Worm (Caenorhabditis elegans) whole organism, L4 larva: ENCODE results near the gene rpl-37.

ENCODE experiments used
- F37D6.2 ChIP-seq: sonication (generic microtip); optimal IDR thresholded peaks from 2 replicates; lab custom pipeline; 2016; ENCODE audit warnings: mild to moderate bottlenecking, missing genetic modification characterization, missing compliant biosample characterization
- F44E2.7 ChIP-seq: fragments of 200-800 bp; sonication (Bioruptor generic); IDR thresholded peaks from 2 replicates; pipeline ENCODE4 v2.1.2; 2022; ENCODE audit warnings: missing genetic modification characterization, missing compliant biosample characterization
- F49E8.2 ChIP-seq: sonication (generic microtip); optimal IDR thresholded peaks from 2 replicates; lab custom pipeline; 2016; ENCODE audit warnings: missing compliant biosample characterization, mild to moderate bottlenecking, missing genetic modification characterization, borderline replicate concordance
- R02D3.7 ChIP-seq: fragments of 150-350 bp; sonication (generic microtip); optimal IDR thresholded peaks from 3 replicates; lab custom pipeline; 2014; ENCODE audit warnings: missing biosample characterization, missing genetic modification characterization
- T20F7.1 ChIP-seq: fragments of 200-800 bp; sonication (Bioruptor generic); optimal IDR thresholded peaks from 2 replicates; lab custom pipeline; 2018; ENCODE audit warnings: mild to moderate bottlenecking, missing genetic modification characterization, missing compliant biosample characterization
- Y5F2A.4 ChIP-seq: fragments of 200-800 bp; sonication (Bioruptor generic); optimal IDR thresholded peaks from 2 replicates; lab custom pipeline; 2018; ENCODE audit warnings: mild to moderate bottlenecking, missing genetic modification characterization, missing compliant biosample characterization
- ZK546.5 ChIP-seq, 2 experiments: sonication (generic microtip); optimal IDR thresholded peaks; 2 replicates each; lab custom pipeline; 2017; ENCODE audit warnings: missing biosample characterization in 2 of 2, missing genetic modification characterization in 2 of 2
- aha-1 ChIP-seq: fragments of 150-350 bp; peaks from one replicate; lab custom pipeline; 2014; ENCODE audit warnings: missing biosample characterization, missing genetic modification characterization
- ama-1 ChIP-seq: fragments of 150-350 bp; optimal IDR thresholded peaks from 2 replicates; lab custom pipeline; 2014; ENCODE audit warnings: inconsistent platforms, mixed read lengths
- ceh-20 ChIP-seq: fragments of 200-800 bp; sonication (Bioruptor generic); IDR thresholded peaks from 2 replicates; pipeline ENCODE4 v1.3.6; 2022; ENCODE audit warnings: missing genetic modification reagents, missing genetic modification characterization, missing compliant biosample characterization
- ceh-28 ChIP-seq: fragments of 150-350 bp; optimal IDR thresholded peaks from 2 replicates; lab custom pipeline; 2014; ENCODE audit warnings: missing biosample characterization, missing genetic modification reagents, missing genetic modification characterization
- ceh-44 ChIP-seq: fragments of 200-800 bp; sonication (Bioruptor generic); IDR thresholded peaks from 2 replicates; pipeline ENCODE4 v1.3.6; 2022; ENCODE audit warnings: missing genetic modification reagents, missing genetic modification characterization, missing compliant biosample characterization
- ceh-62 ChIP-seq: sonication (generic microtip); optimal IDR thresholded peaks from 2 replicates; lab custom pipeline; 2017; ENCODE audit warnings: missing biosample characterization, missing genetic modification characterization
- cey-2 ChIP-seq: sonication (generic microtip); optimal IDR thresholded peaks from 3 replicates; lab custom pipeline; 2017; ENCODE audit warnings: missing genetic modification characterization, mild to moderate bottlenecking, missing compliant biosample characterization, antibody characterized with exemption, borderline replicate concordance; ENCODE audit not compliant: insufficient read depth
- daf-16 ChIP-seq, 3 experiments: sonication (generic microtip); optimal IDR thresholded peaks; 2 replicates each; lab custom pipeline; 2016 to 2017; ENCODE audit warnings: missing genetic modification characterization in 3 of 3, missing genetic modification reagents in 3 of 3, mild to moderate bottlenecking in 2 of 3, missing compliant biosample characterization in 2 of 3, missing biosample characterization in 1 of 3, moderate library complexity in 1 of 3
- dmd-6 ChIP-seq: fragments of 200-800 bp; sonication (Bioruptor generic); IDR thresholded peaks from 2 replicates; pipeline ENCODE4 v1.3.6; 2022; ENCODE audit warnings: missing genetic modification reagents, missing genetic modification characterization, missing compliant biosample characterization
- dve-1 ChIP-seq: sonication (generic microtip); optimal IDR thresholded peaks from 2 replicates; lab custom pipeline; 2017; ENCODE audit warnings: antibody characterized with exemption, mild to moderate bottlenecking, missing genetic modification characterization, missing compliant biosample characterization; ENCODE audit not compliant: insufficient read depth
- hif-1 ChIP-seq, 2 experiments: sonication (generic microtip); optimal IDR thresholded peaks; 2 replicates each; lab custom pipeline; 2016 to 2017; ENCODE audit warnings: missing compliant biosample characterization in 2 of 2, missing genetic modification characterization in 2 of 2, missing genetic modification reagents in 2 of 2, missing genotype in 2 of 2, mild to moderate bottlenecking in 1 of 2
- hlh-11 ChIP-seq: fragments of 200-800 bp; sonication (Bioruptor generic); optimal IDR thresholded peaks from 2 replicates; lab custom pipeline; 2018; ENCODE audit warnings: mild to moderate bottlenecking, missing genetic modification characterization, missing compliant biosample characterization
- hlh-30 ChIP-seq: sonication (generic microtip); optimal IDR thresholded peaks from 2 replicates; lab custom pipeline; 2017; ENCODE audit warnings: antibody characterized with exemption, mild to moderate bottlenecking, missing genetic modification characterization, missing compliant biosample characterization; ENCODE audit not compliant: insufficient read depth
- hmg-1.1 ChIP-seq: fragments of 200-800 bp; sonication (Bioruptor generic); IDR thresholded peaks from 2 replicates; pipeline ENCODE4 v1.3.6; 2022; ENCODE audit warnings: missing genetic modification reagents, missing genetic modification characterization, missing compliant biosample characterization
- jun-1 ChIP-seq: fragments of 150-350 bp; optimal IDR thresholded peaks from 2 replicates; lab custom pipeline; 2014; ENCODE audit warnings: missing biosample characterization, missing genetic modification reagents, missing genetic modification characterization
- lin-1 ChIP-seq: fragments of 200-800 bp; sonication (Bioruptor generic); IDR thresholded peaks from 2 replicates; pipeline ENCODE4 v1.3.6; 2022; ENCODE audit warnings: missing genetic modification reagents, missing genetic modification characterization, missing compliant biosample characterization
- madf-5 ChIP-seq, 2 experiments: fragments of 200-800 bp; sonication (Bioruptor generic); IDR thresholded peaks; 2 replicates each; pipeline ENCODE4 v1.3.6; 2022; ENCODE audit warnings: missing compliant biosample characterization in 2 of 2, missing genetic modification characterization in 2 of 2
- madf-9 ChIP-seq: fragments of 200-800 bp; sonication (Bioruptor generic); conservative IDR thresholded peaks from 2 replicates; pipeline ENCODE4 v1.3.6; 2022; ENCODE audit warnings: missing genetic modification reagents, missing genetic modification characterization, missing compliant biosample characterization
- mep-1 ChIP-seq: fragments of 150-350 bp; sonication (generic microtip); optimal IDR thresholded peaks from 3 replicates; lab custom pipeline; 2014; ENCODE audit warnings: missing biosample characterization, missing genetic modification characterization
- mes-2 ChIP-seq: sonication (generic microtip); optimal IDR thresholded peaks from 2 replicates; lab custom pipeline; 2016; ENCODE audit warnings: missing genotype, mild to moderate bottlenecking, missing genetic modification characterization, missing compliant biosample characterization; ENCODE audit not compliant: poor library complexity, severe bottlenecking
- mxl-2 ChIP-seq: fragments of 200-800 bp; sonication (Bioruptor generic); conservative IDR thresholded peaks from 2 replicates; pipeline ENCODE4 v1.3.6; 2022; ENCODE audit warnings: missing genetic modification reagents, missing genetic modification characterization, missing compliant biosample characterization
- mxl-3 ChIP-seq: fragments of 200-800 bp; sonication (Bioruptor generic); optimal IDR thresholded peaks from 2 replicates; lab custom pipeline; 2018; ENCODE audit warnings: mild to moderate bottlenecking, missing genetic modification characterization, missing compliant biosample characterization
- nhr-102 ChIP-seq: sonication (generic microtip); optimal IDR thresholded peaks from 2 replicates; lab custom pipeline; 2016; ENCODE audit warnings: mild to moderate bottlenecking, missing genetic modification characterization, moderate library complexity, missing compliant biosample characterization
- nhr-11 ChIP-seq: fragments of 150-350 bp; optimal IDR thresholded peaks from 2 replicates; lab custom pipeline; 2014; ENCODE audit warnings: missing biosample characterization, missing genetic modification characterization
- nhr-111 ChIP-seq: fragments of 200-800 bp; sonication (Bioruptor generic); optimal IDR thresholded peaks from 2 replicates; lab custom pipeline; 2018; ENCODE audit warnings: mild to moderate bottlenecking, missing genetic modification characterization, missing compliant biosample characterization
- nhr-237 ChIP-seq: sonication (generic microtip); optimal IDR thresholded peaks from 2 replicates; lab custom pipeline; 2017; ENCODE audit warnings: missing biosample characterization, missing genetic modification characterization
- nhr-25 ChIP-seq: sonication (generic microtip); optimal IDR thresholded peaks from 2 replicates; lab custom pipeline; 2017; ENCODE audit warnings: missing genetic modification characterization, mild to moderate bottlenecking, missing compliant biosample characterization, antibody characterized with exemption, moderate library complexity, borderline replicate concordance; ENCODE audit not compliant: insufficient read depth
- nhr-41 ChIP-seq: fragments of 200-800 bp; sonication (Bioruptor generic); IDR thresholded peaks from 2 replicates; pipeline ENCODE4 v1.3.6; 2022; ENCODE audit warnings: missing genetic modification reagents, missing genetic modification characterization, missing compliant biosample characterization
- nhr-42 ChIP-seq: fragments of 200-800 bp; sonication (Bioruptor generic); IDR thresholded peaks from 2 replicates; pipeline ENCODE4 v1.3.6; 2022; ENCODE audit warnings: missing genetic modification characterization, missing compliant biosample characterization
- nhr-48 ChIP-seq: sonication (generic microtip); optimal IDR thresholded peaks from 2 replicates; lab custom pipeline; 2016; ENCODE audit warnings: mild to moderate bottlenecking, missing genetic modification characterization, missing compliant biosample characterization
- nhr-6 ChIP-seq: fragments of 150-350 bp; optimal IDR thresholded peaks from 2 replicates; lab custom pipeline; 2014; ENCODE audit warnings: missing biosample characterization, missing genetic modification characterization
- nhr-77 ChIP-seq: fragments of 150-350 bp; optimal IDR thresholded peaks from 2 replicates; lab custom pipeline; 2014; ENCODE audit warnings: missing biosample characterization, missing genetic modification characterization
- php-3 ChIP-seq: fragments of 200-800 bp; sonication (Bioruptor generic); IDR thresholded peaks from 2 replicates; pipeline ENCODE4 v1.3.6; 2022; ENCODE audit warnings: missing genetic modification reagents, missing genetic modification characterization, missing compliant biosample characterization
- rbr-2 ChIP-seq: sonication (generic microtip); optimal IDR thresholded peaks from 2 replicates; lab custom pipeline; 2016; ENCODE audit warnings: missing genotype, missing genetic modification characterization, missing compliant biosample characterization
- snpc-4 ChIP-seq: fragments of 150-350 bp; optimal IDR thresholded peaks from 2 replicates; lab custom pipeline; 2014; ENCODE audit warnings: missing biosample characterization, missing genetic modification characterization
- spr-1 ChIP-seq: sonication (generic microtip); optimal IDR thresholded peaks from 2 replicates; lab custom pipeline; 2016; ENCODE audit warnings: mild to moderate bottlenecking, missing genetic modification characterization, missing compliant biosample characterization
- spr-3 ChIP-seq: fragments of 200-800 bp; sonication (Bioruptor generic); optimal IDR thresholded peaks from 2 replicates; lab custom pipeline; 2018; ENCODE audit warnings: mild to moderate bottlenecking, missing genetic modification characterization, missing compliant biosample characterization
- tra-1 ChIP-seq: fragments of 200-800 bp; sonication (Bioruptor generic); IDR thresholded peaks from 2 replicates; pipeline ENCODE4 v1.3.6; 2022; ENCODE audit warnings: missing genetic modification reagents, missing genetic modification characterization, missing compliant biosample characterization
- unc-130 ChIP-seq: sonication (generic microtip); optimal IDR thresholded peaks from 2 replicates; lab custom pipeline; 2016; ENCODE audit warnings: missing genetic modification reagents, missing genetic modification characterization, missing compliant biosample characterization
- zag-1 ChIP-seq: fragments of 150-350 bp; optimal IDR thresholded peaks from 2 replicates; lab custom pipeline; 2014; ENCODE audit warnings: missing biosample characterization, missing genetic modification characterization
- zfp-2 ChIP-seq: sonication (generic microtip); optimal IDR thresholded peaks from 2 replicates; lab custom pipeline; 2016; ENCODE audit warnings: mild to moderate bottlenecking, missing genetic modification characterization, missing compliant biosample characterization
- zip-2 ChIP-seq: fragments of 150-350 bp; optimal IDR thresholded peaks from 2 replicates; lab custom pipeline; 2014; ENCODE audit warnings: missing biosample characterization, missing genetic modification characterization
- ztf-7 ChIP-seq: fragments of 150-350 bp; optimal IDR thresholded peaks from 2 replicates; lab custom pipeline; 2014; ENCODE audit warnings: missing biosample characterization, missing genetic modification characterization

Gene rpl-37

DNA sequence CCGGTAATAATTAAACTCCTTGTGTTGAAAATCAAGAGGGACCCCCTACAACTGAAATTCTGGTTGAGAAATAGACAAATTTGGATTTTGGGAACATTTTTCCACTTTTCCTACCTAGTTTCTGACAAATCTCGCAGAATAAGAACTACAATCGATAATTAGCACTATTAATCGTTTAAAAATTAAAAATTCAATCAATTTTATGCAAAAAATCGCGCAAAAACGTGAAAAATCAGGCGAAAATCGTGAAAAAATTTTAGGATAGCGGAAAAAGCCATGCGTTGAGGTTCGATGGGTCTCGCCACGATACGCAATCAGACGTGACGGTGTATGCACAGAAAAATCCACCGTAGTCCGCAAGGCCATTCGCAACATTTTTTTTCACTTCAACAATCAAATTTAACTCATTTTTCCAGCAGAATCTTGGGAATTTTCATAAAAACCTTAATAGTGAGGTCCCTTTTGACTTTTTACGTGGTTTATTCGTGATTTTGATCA, 23.3 kb upstream of the rpl-37 start, which contains the start of gene lias-1 (continued):
- TF ChIP-seq nhr-25 (tag; lab: Kevin White, UChicago): peak; percentile 55
- TF ChIP-seq spr-1 (tag; lab: Kevin White, UChicago): peak; percentile 24
- TF ChIP-seq zfp-2 (tag; lab: Kevin White, UChicago): peak; percentile 27
- TF ChIP-seq lin-1: no peak
- TF ChIP-seq unc-130 (GFP tag; lab: Kevin White, UChicago): peak; percentile 8
- no peak for TF ChIP-seq nhr-111 (GFP tag; lab: Kevin White, UChicago)
- peak; percentile 76 for TF ChIP-seq T20F7.1 (GFP tag; lab: Kevin White, UChicago)
- no peak for TF ChIP-seq nhr-42 (GFP tag; lab: Robert Waterston, UW)
- no peak for TF ChIP-seq nhr-48 (tag; lab: Kevin White, UChicago)
- no peak for TF ChIP-seq aha-1 (tag; lab: Kevin White, UChicago)
- TF ChIP-seq cey-2 (tag; lab: Kevin White, UChicago): no peak
- no peak for TF ChIP-seq jun-1
- no peak for TF ChIP-seq madf-9 (GFP tag; lab: Robert Waterston, UW)
- no peak for TF ChIP-seq F49E8.2 (tag; lab: Kevin White, UChicago)
- peak; percentile 82 for TF ChIP-seq hlh-30 (tag; lab: Kevin White, UChicago)
- no peak for TF ChIP-seq ceh-20 (GFP tag; lab: Robert Waterston, UW)
- no peak for TF ChIP-seq snpc-4 (tag; lab: Kevin White, UChicago)
- no peak for TF ChIP-seq madf-5 (GFP tag; IDR thresholded peaks at IDR 0.05; lab: Robert Waterston, UW)
- TF ChIP-seq daf-16 (GFP tag; optimal IDR thresholded peaks at IDR 0.05; lab: Kevin White, UChicago): no peak
- peak; percentile 38 for TF ChIP-seq daf-16 (tag; optimal IDR thresholded peaks at IDR 0.05; lab: Kevin White, UChicago)
- peak; percentile 24; the same call in 1 of the 2 replicates for TF ChIP-seq dmd-6 (GFP tag; lab: Robert Waterston, UW)
- TF ChIP-seq nhr-41 (GFP tag; lab: Robert Waterston, UW): no peak
- TF ChIP-seq ceh-62 (tag; lab: Kevin White, UChicago): no peak
- TF ChIP-seq ZK546.5 (tag; optimal IDR thresholded peaks at IDR 0.05; lab: Kevin White, UChicago): peak in 1 of 2 experiments; percentile 32
- no peak for TF ChIP-seq zip-2 (tag; lab: Kevin White, UChicago)
- peak; percentile 73 for TF ChIP-seq nhr-6 (tag; lab: Kevin White, UChicago)
- peak; percentile 69 for TF ChIP-seq dve-1 (tag; lab: Kevin White, UChicago)
- peak in 1 of 2 experiments; percentile 62 for TF ChIP-seq hif-1 (tag; optimal IDR thresholded peaks at IDR 0.05; lab: Kevin White, UChicago)
- TF ChIP-seq spr-3 (GFP tag; lab: Kevin White, UChicago): no peak
- no peak for TF ChIP-seq nhr-102
- TF ChIP-seq Y5F2A.4 (GFP tag; lab: Kevin White, UChicago): no peak
- peak; percentile 66 for TF ChIP-seq hmg-1.1 (GFP tag; lab: Robert Waterston, UW)
- no peak for TF ChIP-seq tra-1 (GFP tag; lab: Robert Waterston, UW)
- no peak for TF ChIP-seq zag-1 (tag; lab: Kevin White, UChicago)
- no peak for TF ChIP-seq ceh-44
- TF ChIP-seq mxl-3 (GFP tag; lab: Kevin White, UChicago): peak; percentile 79
- no peak for TF ChIP-seq F44E2.7
- TF ChIP-seq nhr-11 (tag; lab: Kevin White, UChicago): peak; percentile 70
- TF ChIP-seq R02D3.7: no peak
- no peak for TF ChIP-seq F37D6.2 (tag; lab: Kevin White, UChicago)
- peak; percentile 90 for TF ChIP-seq mep-1 (tag; lab: Kevin White, UChicago)
- TF ChIP-seq hlh-11: peak; percentile 69
- TF ChIP-seq mxl-2 (GFP tag; lab: Robert Waterston, UW): no peak
- TF ChIP-seq ztf-7: peak; percentile 6
- peak; percentile 60 for TF ChIP-seq rbr-2 (tag; lab: Kevin White, UChicago)
- TF ChIP-seq ama-1 (lab: Kevin White, UChicago): peak; percentile 92
- no peak for TF ChIP-seq ceh-28
- TF ChIP-seq mes-2 (tag; lab: Kevin White, UChicago): peak; percentile 90
- no peak for TF ChIP-seq nhr-237
- TF ChIP-seq nhr-77 (tag; lab: Kevin White, UChicago): peak; percentile 84
- no peak for TF ChIP-seq php-3 (GFP tag; lab: Robert Waterston, UW)
